1 fruit fly cellular context compared by ENCODE assay signal in the genomic region with DNA sequence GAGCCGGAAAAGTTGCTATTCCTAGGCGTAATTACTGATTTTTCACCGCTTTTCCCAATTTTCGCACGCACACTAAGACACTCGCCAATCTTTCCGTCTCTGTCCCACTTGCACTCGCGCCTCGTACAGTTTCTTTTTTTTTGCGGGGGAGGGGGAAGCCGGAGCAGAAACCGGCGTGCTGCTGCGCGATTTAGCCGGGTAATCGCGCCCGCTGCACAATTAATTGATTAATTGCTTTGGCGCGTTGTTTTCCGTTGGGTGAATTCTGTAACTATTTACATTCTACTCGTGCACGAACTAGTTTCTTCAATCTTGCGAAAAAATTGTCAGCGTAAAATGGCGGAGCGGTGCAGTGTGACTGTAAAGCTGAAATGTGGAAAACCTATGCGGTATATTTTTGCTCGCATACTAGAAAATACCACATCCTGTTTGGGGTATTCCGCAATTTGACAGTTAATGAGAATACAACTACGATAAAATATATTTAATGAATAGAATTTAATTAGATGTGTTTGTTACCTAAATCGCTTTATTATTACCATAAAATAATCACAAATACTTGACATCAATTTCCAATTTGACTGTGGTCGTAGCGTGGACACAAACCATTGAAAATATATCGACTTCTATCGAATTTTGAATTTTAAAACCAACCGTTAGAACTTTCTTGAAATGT.
TF ChIP-seq lines count a peak whose summit lies in the region.

A gene (minus strand): TSS at position 362 of the 676 bp plus-strand sequence.

TF ChIP-seq in whole organism, embryonic, 481 proteins besides CTCF, POLR2A, EP300 and RAD21 (continued from another document):
- peak; percentile 41 for TF ChIP-seq CG12299 (tag; optimal IDR thresholded peaks at IDR 0.05; lab: Kevin White, UChicago)
- peak; percentile 70 for TF ChIP-seq Rfx (GFP tag; IDR thresholded peaks at IDR 0.05; lab: Robert Waterston, UW)
- peak; percentile 36; the same call in 1 of the 3 replicates for TF ChIP-seq CG34224 (GFP tag; IDR thresholded peaks at IDR 0.05; lab: Robert Waterston, UW; ENCODE audit: partially characterized antibody)
- TF ChIP-seq zfh2 (GFP tag; optimal IDR thresholded peaks at IDR 0.05; lab: Kevin White, UChicago), result peak; percentile 33
- peak; percentile 48 for TF ChIP-seq CG14441 (GFP tag; IDR thresholded peaks at IDR 0.05; lab: Robert Waterston, UW)
- peak; percentile 57 for TF ChIP-seq NfI (GFP tag; optimal IDR thresholded peaks at IDR 0.05; lab: Kevin White, UChicago)
- TF ChIP-seq Med (GFP tag; lab: Kevin White, UChicago), result peak; percentile 50
- peak; percentile 64 for TF ChIP-seq Atf6 (GFP tag; IDR thresholded peaks at IDR 0.05; lab: Robert Waterston, UW)
- TF ChIP-seq pita (GFP tag; optimal IDR thresholded peaks at IDR 0.05; lab: Kevin White, UChicago), result peak; percentile 52
- TF ChIP-seq CG13287 (GFP tag; IDR thresholded peaks at IDR 0.05; lab: Robert Waterston, UW; ENCODE audit: partially characterized antibody), result peak; percentile 10; the same call in 1 of the 2 replicates
- TF ChIP-seq H2.0 (GFP tag; IDR thresholded peaks at IDR 0.05; lab: Robert Waterston, UW), result peak; percentile 79
- peak; percentile 50 for TF ChIP-seq CG6689 (GFP tag; IDR thresholded peaks at IDR 0.05; lab: Robert Waterston, UW)
- no peak for TF ChIP-seq gcm2 (GFP tag; optimal IDR thresholded peaks at IDR 0.05; lab: Kevin White, UChicago)
- peak; percentile 49 for TF ChIP-seq D19B (GFP tag; optimal IDR thresholded peaks at IDR 0.05; lab: Kevin White, UChicago)
- peak in 1 of 2 experiments; percentile 74 for TF ChIP-seq bsh (GFP tag; optimal IDR thresholded peaks at IDR 0.05; lab: Kevin White, UChicago)
- TF ChIP-seq psq (GFP tag; optimal IDR thresholded peaks at IDR 0.05; lab: Kevin White, UChicago), result peak; percentile 17
- no peak for TF ChIP-seq ab (GFP tag; optimal IDR thresholded peaks at IDR 0.05; lab: Kevin White, UChicago)
- TF ChIP-seq org-1 (GFP tag; optimal IDR thresholded peaks at IDR 0.05; lab: Kevin White, UChicago), result no peak
- TF ChIP-seq dysf (GFP tag; IDR thresholded peaks at IDR 0.05; lab: Robert Waterston, UW), result peak; percentile 71; the same call in 2 of the 3 replicates
- peak; percentile 66 for TF ChIP-seq CG3847 (GFP tag; IDR thresholded peaks at IDR 0.05; lab: Robert Waterston, UW)
- peak; percentile 30 for TF ChIP-seq mam (GFP tag; optimal IDR thresholded peaks at IDR 0.05; lab: Kevin White, UChicago)
- TF ChIP-seq Hr39 (optimal IDR thresholded peaks at IDR 0.05; lab: Kevin White, UChicago), result no peak
- TF ChIP-seq Vsx1 (GFP tag; optimal IDR thresholded peaks at IDR 0.05; lab: Kevin White, UChicago), result peak; percentile 8
- peak; percentile 25; the same call in 1 of the 2 replicates for TF ChIP-seq ttk (GFP tag; IDR thresholded peaks at IDR 0.05; lab: Robert Waterston, UW)
- TF ChIP-seq Sry-δ (GFP tag; optimal IDR thresholded peaks at IDR 0.05; lab: Kevin White, UChicago), result peak; percentile 41
- TF ChIP-seq Antp (GFP tag; optimal IDR thresholded peaks at IDR 0.05; lab: Kevin White, UChicago), result no peak
- no peak for TF ChIP-seq grn (GFP tag; optimal IDR thresholded peaks at IDR 0.05; lab: Kevin White, UChicago)
- no peak for TF ChIP-seq Gug (GFP tag; IDR thresholded peaks at IDR 0.05; lab: Robert Waterston, UW)
- peak; percentile 6 for TF ChIP-seq chn (GFP tag; optimal IDR thresholded peaks at IDR 0.05; lab: Kevin White, UChicago)
- TF ChIP-seq CG6654 (GFP tag; optimal IDR thresholded peaks at IDR 0.05; lab: Kevin White, UChicago), result no peak
- TF ChIP-seq Fer2 (tag; optimal IDR thresholded peaks at IDR 0.05; lab: Kevin White, UChicago), result peak; percentile 27
- no peak for TF ChIP-seq MTF-1 (GFP tag; optimal IDR thresholded peaks at IDR 0.05; lab: Kevin White, UChicago; ENCODE audit: borderline replicate concordance)
- TF ChIP-seq CG16779 (GFP tag; IDR thresholded peaks at IDR 0.05; lab: Robert Waterston, UW), result no peak; the same call in 1 of the 2 replicates
- peak; percentile 23; the same call in 1 of the 2 replicates for TF ChIP-seq sisA (GFP tag; IDR thresholded peaks at IDR 0.05; lab: Robert Waterston, UW)
- peak; percentile 91 for TF ChIP-seq Ets65A (GFP tag; lab: Kevin White, UChicago)
- no peak for TF ChIP-seq Opbp (GFP tag; IDR thresholded peaks at IDR 0.05; lab: Robert Waterston, UW; ENCODE audit: partially characterized antibody)
- peak; percentile 16 for TF ChIP-seq Elba2 (GFP tag; optimal IDR thresholded peaks at IDR 0.05; lab: Kevin White, UChicago)
- TF ChIP-seq disco-r (GFP tag; optimal IDR thresholded peaks at IDR 0.05; lab: Kevin White, UChicago), result no peak
- TF ChIP-seq CG7271 (tag; optimal IDR thresholded peaks at IDR 0.05; lab: Kevin White, UChicago), result peak; percentile 42
- peak; percentile 62 for TF ChIP-seq fd3F (GFP tag; optimal IDR thresholded peaks at IDR 0.05; lab: Kevin White, UChicago)
- peak; percentile 77 for TF ChIP-seq CG10366 (GFP tag; IDR thresholded peaks at IDR 0.05; lab: Robert Waterston, UW)
- peak; percentile 47 for TF ChIP-seq Mad (GFP tag; optimal IDR thresholded peaks at IDR 0.05; lab: Kevin White, UChicago)
- peak; percentile 75 for TF ChIP-seq grau (tag; optimal IDR thresholded peaks at IDR 0.05; lab: Kevin White, UChicago)
- TF ChIP-seq CG18476 (GFP tag; optimal IDR thresholded peaks at IDR 0.05; lab: Kevin White, UChicago), result peak; percentile 64
- peak; percentile 98 for TF ChIP-seq phol (tag; optimal IDR thresholded peaks at IDR 0.05; lab: Kevin White, UChicago)
- TF ChIP-seq CG7839 (tag; optimal IDR thresholded peaks at IDR 0.05; lab: Kevin White, UChicago), result peak; percentile 67
- TF ChIP-seq gem (tag; optimal IDR thresholded peaks at IDR 0.05; lab: Kevin White, UChicago), result peak; percentile 79
- peak; percentile 52 for TF ChIP-seq CG17359 (tag; optimal IDR thresholded peaks at IDR 0.05; lab: Kevin White, UChicago)
- TF ChIP-seq CG18619 (GFP tag; optimal IDR thresholded peaks at IDR 0.05; lab: Kevin White, UChicago), result peak; percentile 35
- peak; percentile 5 for TF ChIP-seq fd102C (GFP tag; optimal IDR thresholded peaks at IDR 0.05; lab: Kevin White, UChicago)
- TF ChIP-seq CG32532 (GFP tag; IDR thresholded peaks at IDR 0.05; lab: Robert Waterston, UW), result peak; percentile 72
- peak; percentile 78 for TF ChIP-seq vvl (GFP tag; IDR thresholded peaks at IDR 0.05; lab: Robert Waterston, UW)
- peak; percentile 49 for TF ChIP-seq dm (GFP tag; optimal IDR thresholded peaks at IDR 0.05; lab: Kevin White, UChicago)
- TF ChIP-seq CG12391 (tag; optimal IDR thresholded peaks at IDR 0.05; lab: Kevin White, UChicago), result peak; percentile 87
- TF ChIP-seq Dip2 (GFP tag; IDR thresholded peaks at IDR 0.05; lab: Robert Waterston, UW), result no peak
- no peak for TF ChIP-seq pan (optimal IDR thresholded peaks at IDR 0.05; lab: Kevin White, UChicago)
- peak in 1 of 2 experiments; percentile 60 for TF ChIP-seq pan (GFP tag; optimal IDR thresholded peaks at IDR 0.05 in 1 of 2, IDR thresholded peaks at IDR 0.05 in 1 of 2)
- peak; percentile 44; the same call in 1 of the 2 replicates for TF ChIP-seq CG9215 (GFP tag; IDR thresholded peaks at IDR 0.05; lab: Robert Waterston, UW)
- TF ChIP-seq BEAF-32 (GFP tag; optimal IDR thresholded peaks at IDR 0.05; lab: Kevin White, UChicago), result peak; percentile 54
- TF ChIP-seq CG6254 (GFP tag; optimal IDR thresholded peaks at IDR 0.05; lab: Kevin White, UChicago), result no peak
- peak; percentile 74 for TF ChIP-seq sqz (GFP tag; optimal IDR thresholded peaks at IDR 0.05; lab: Kevin White, UChicago)
- TF ChIP-seq amos (GFP tag; IDR thresholded peaks at IDR 0.05; lab: Robert Waterston, UW; ENCODE audit: partially characterized antibody), result no peak
- peak; percentile 59 for TF ChIP-seq CG8388 (GFP tag; optimal IDR thresholded peaks at IDR 0.05; lab: Kevin White, UChicago)
